Fruit fly (Drosophila melanogaster) whole organism, embryonic: Measurements from ENCODE around the gene CG1324.

Experiments used
- CG1602 ChIP-seq: fragments of 200-800 bp; sonication (Bioruptor generic); optimal IDR thresholded peaks from 3 replicates; lab custom pipeline; 2016; ENCODE audit warnings: missing biosample characterization, missing genetic modification characterization
- sug ChIP-seq: fragments of 200-800 bp; optimal IDR thresholded peaks from 2 replicates; lab custom pipeline; 2019; ENCODE audit warnings: missing biosample characterization, mild to moderate bottlenecking, missing genetic modification characterization, moderate library complexity

DNA sequence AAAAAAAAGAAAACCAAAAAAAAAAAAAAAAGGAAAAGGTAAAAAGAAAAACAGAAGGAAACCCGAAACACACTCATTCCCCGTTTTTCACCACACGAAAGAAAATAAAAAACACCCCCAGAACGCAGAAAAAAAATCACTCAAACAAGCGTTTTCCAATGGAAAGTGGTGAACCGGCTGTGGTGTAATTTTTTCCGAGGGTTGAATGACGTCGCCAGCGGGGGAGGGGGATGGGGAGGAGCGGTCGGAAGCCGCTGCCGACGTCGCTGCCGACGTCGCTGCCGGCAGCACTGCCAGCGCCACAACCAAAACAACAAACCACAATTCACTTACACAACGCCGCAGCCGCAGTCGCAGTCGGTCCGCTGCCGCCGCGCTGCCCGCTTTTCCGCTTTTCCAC lies 46.3 kb downstream of the CG1324 start:
- TF ChIP-seq CG1602 (GFP tag; lab: Kevin White, UChicago), result no peak
- TF ChIP-seq sug (tag; lab: Kevin White, UChicago), result no peak
